Fruit fly (Drosophila melanogaster) whole organism, embryonic: ENCODE measurements around the gene COX7AL2.

Experiments
- Atf6 ChIP-seq: fragments of 200-800 bp; sonication (Bioruptor generic); IDR thresholded peaks from 2 replicates; pipeline ENCODE4 v1.3.6; 2022; ENCODE audit warnings: missing biosample characterization, missing genetic modification characterization
- CG10366 ChIP-seq: fragments of 200-800 bp; sonication (Bioruptor generic); IDR thresholded peaks from 2 replicates; pipeline ENCODE4 v1.3.6; 2022; ENCODE audit warnings: missing biosample characterization, missing genetic modification characterization
- CG10654 ChIP-seq: fragments of 200-800 bp; sonication (Bioruptor generic); optimal IDR thresholded peaks from 2 replicates; lab custom pipeline; 2016; ENCODE audit warnings: missing biosample characterization, missing genetic modification characterization
- CG10979 ChIP-seq: fragments of 200-800 bp; sonication (Bioruptor generic); optimal IDR thresholded peaks from 2 replicates; lab custom pipeline; 2018; ENCODE audit warnings: missing biosample characterization, mild to moderate bottlenecking, missing genetic modification characterization, moderate library complexity
- CG11398 ChIP-seq: fragments of 200-800 bp; sonication (Bioruptor generic); optimal IDR thresholded peaks from 2 replicates; lab custom pipeline; 2016; ENCODE audit warnings: missing biosample characterization, missing genetic modification characterization
- CG12744 ChIP-seq: fragments of 200-800 bp; sonication (Bioruptor generic); optimal IDR thresholded peaks from 2 replicates; lab custom pipeline; 2016; ENCODE audit warnings: missing biosample characterization, missing genetic modification characterization
- CG14050 ChIP-seq: fragments of 200-800 bp; sonication (Bioruptor generic); IDR thresholded peaks from 3 replicates; pipeline ENCODE4 v1.3.6; 2022; ENCODE audit warnings: missing biosample characterization, missing genetic modification characterization
- CG1529 ChIP-seq: fragments of 200-800 bp; sonication (Bioruptor generic); optimal IDR thresholded peaks from 3 replicates; lab custom pipeline; 2018; ENCODE audit warnings: missing biosample characterization, missing genetic modification characterization
- CG17568 ChIP-seq: fragments of 200-800 bp; sonication (Bioruptor generic); optimal IDR thresholded peaks from 2 replicates; lab custom pipeline; 2018; ENCODE audit warnings: missing biosample characterization, mild to moderate bottlenecking, missing genetic modification characterization, moderate library complexity
- CG1792 ChIP-seq: fragments of 200-800 bp; sonication (Bioruptor generic); optimal IDR thresholded peaks from 2 replicates; lab custom pipeline; 2016; ENCODE audit warnings: missing biosample characterization, missing genetic modification characterization
- CG2129 ChIP-seq: fragments of 200-800 bp; sonication (Bioruptor generic); IDR thresholded peaks from 2 replicates; pipeline ENCODE4 v1.3.6; 2022; ENCODE audit warnings: missing biosample characterization, missing genetic modification characterization; ENCODE audit not compliant: partially characterized antibody
- CG30403 ChIP-seq: fragments of 200-800 bp; sonication (Bioruptor generic); optimal IDR thresholded peaks from 3 replicates; lab custom pipeline; 2016; ENCODE audit warnings: missing biosample characterization, missing genetic modification characterization
- CG31388 ChIP-seq: fragments of 200-800 bp; sonication (Bioruptor generic); optimal IDR thresholded peaks from 2 replicates; lab custom pipeline; 2016; ENCODE audit warnings: missing biosample characterization, missing genetic modification characterization
- CG33213 ChIP-seq: fragments of 200-800 bp; sonication (Bioruptor generic); optimal IDR thresholded peaks from 3 replicates; lab custom pipeline; 2016; ENCODE audit warnings: missing biosample characterization, missing genetic modification characterization
- CG33557 ChIP-seq: fragments of 200-800 bp; sonication (Bioruptor generic); optimal IDR thresholded peaks from 2 replicates; lab custom pipeline; 2019; ENCODE audit warnings: missing biosample characterization, mild to moderate bottlenecking, missing genetic modification characterization, moderate library complexity
- CG34224 ChIP-seq: fragments of 200-800 bp; sonication (Bioruptor generic); IDR thresholded peaks from 3 replicates; pipeline ENCODE4 v1.3.6; 2022; ENCODE audit warnings: missing biosample characterization, missing genetic modification characterization; ENCODE audit not compliant: partially characterized antibody
- CG4854 ChIP-seq: fragments of 200-800 bp; sonication (Bioruptor generic); optimal IDR thresholded peaks from 2 replicates; lab custom pipeline; 2016; ENCODE audit warnings: missing biosample characterization, missing genetic modification characterization, inconsistent platforms
- CG5953 ChIP-seq: fragments of 200-800 bp; sonication (Bioruptor generic); IDR thresholded peaks from 2 replicates; pipeline ENCODE4 v1.3.6; 2022; ENCODE audit warnings: missing biosample characterization, missing genetic modification characterization
- CG6254 ChIP-seq: fragments of 200-800 bp; sonication (Bioruptor generic); optimal IDR thresholded peaks from 3 replicates; lab custom pipeline; 2017; ENCODE audit warnings: mild to moderate bottlenecking, missing biosample characterization, missing genetic modification reagents, missing genetic modification characterization
- CG7786 ChIP-seq: fragments of 200-800 bp; sonication (Bioruptor generic); optimal IDR thresholded peaks from 2 replicates; lab custom pipeline; 2016; ENCODE audit warnings: missing biosample characterization, missing genetic modification characterization
- CG8359 ChIP-seq: fragments of 200-800 bp; sonication (Bioruptor generic); optimal IDR thresholded peaks from 2 replicates; lab custom pipeline; 2017; ENCODE audit warnings: missing biosample characterization, mild to moderate bottlenecking, missing genetic modification characterization, borderline replicate concordance
- CG9215 ChIP-seq: fragments of 200-800 bp; sonication (Bioruptor generic); IDR thresholded peaks from 2 replicates; pipeline ENCODE4 v1.3.6; 2022; ENCODE audit warnings: missing biosample characterization, missing genetic modification characterization
- CG9727 ChIP-seq: fragments of 200-800 bp; sonication (Bioruptor generic); optimal IDR thresholded peaks from 3 replicates; lab custom pipeline; 2017; ENCODE audit warnings: missing biosample characterization, mild to moderate bottlenecking, missing genetic modification characterization
- CrebB ChIP-seq: fragments of 200-800 bp; sonication (Bioruptor generic); optimal IDR thresholded peaks from 3 replicates; lab custom pipeline; 2018; ENCODE audit warnings: missing biosample characterization, mild to moderate bottlenecking, missing genetic modification characterization
- Elba2 ChIP-seq: fragments of 200-800 bp; sonication (Bioruptor generic); optimal IDR thresholded peaks from 3 replicates; lab custom pipeline; 2016; ENCODE audit warnings: missing biosample characterization, missing genetic modification characterization
- HmgD ChIP-seq: fragments of 200-800 bp; sonication (Bioruptor generic); optimal IDR thresholded peaks from 3 replicates; lab custom pipeline; 2016; ENCODE audit warnings: missing biosample characterization, missing genetic modification characterization
- MESR4 ChIP-seq: fragments of 200-800 bp; sonication (Bioruptor generic); optimal IDR thresholded peaks from 2 replicates; lab custom pipeline; 2018; ENCODE audit warnings: missing biosample characterization, mild to moderate bottlenecking, missing genetic modification characterization, moderate library complexity
- Poxn ChIP-seq: fragments of 200-800 bp; sonication (Bioruptor generic); IDR thresholded peaks from 2 replicates; pipeline ENCODE4 v1.3.6; 2022; ENCODE audit warnings: missing biosample characterization, missing genetic modification characterization
- Ptx1 ChIP-seq: fragments of 200-800 bp; sonication (Bioruptor generic); IDR thresholded peaks from 2 replicates; pipeline ENCODE4 v1.3.6; 2022; ENCODE audit warnings: missing biosample characterization, missing genetic modification characterization
- Taf1 ChIP-seq: fragments of 200-800 bp; sonication (Bioruptor generic); IDR thresholded peaks from 2 replicates; pipeline ENCODE4 v1.3.6; 2022; ENCODE audit warnings: missing biosample characterization, missing genetic modification characterization
- abd-A ChIP-seq: fragments of 200-800 bp; sonication (Bioruptor generic); optimal IDR thresholded peaks from 3 replicates; lab custom pipeline; 2019; ENCODE audit warnings: missing biosample characterization, mild to moderate bottlenecking, missing genetic modification characterization, moderate library complexity
- ase ChIP-seq: fragments of 200-800 bp; sonication (Bioruptor generic); IDR thresholded peaks from 3 replicates; pipeline ENCODE4 v1.3.6; 2022; ENCODE audit warnings: missing biosample characterization, missing genetic modification characterization
- bcd ChIP-seq: fragments of 200-800 bp; sonication (Bioruptor generic); optimal IDR thresholded peaks from 2 replicates; lab custom pipeline; 2017; ENCODE audit warnings: missing biosample characterization, mild to moderate bottlenecking, missing genetic modification characterization
- bsh ChIP-seq, 2 experiments: fragments of 200-800 bp; sonication (Bioruptor generic); optimal IDR thresholded peaks; 2 replicates each; lab custom pipeline; 2017 to 2018; ENCODE audit warnings: mild to moderate bottlenecking in 2 of 2, missing biosample characterization in 2 of 2, missing genetic modification characterization in 2 of 2, moderate library complexity in 1 of 2
- cad ChIP-seq: fragments of >200 bp; optimal IDR thresholded peaks from 2 replicates; lab custom pipeline; 2017; ENCODE audit warnings: missing biosample characterization, missing genetic modification characterization
- chinmo ChIP-seq: fragments of 200-800 bp; sonication (Bioruptor generic); IDR thresholded peaks from 4 replicates; pipeline ENCODE4 v1.3.6; 2022; ENCODE audit warnings: missing biosample characterization, missing genetic modification characterization; ENCODE audit not compliant: partially characterized antibody
- disco-r ChIP-seq: fragments of 200-800 bp; sonication (Bioruptor generic); optimal IDR thresholded peaks from 2 replicates; lab custom pipeline; 2016; ENCODE audit warnings: missing biosample characterization, missing genetic modification characterization
- dm ChIP-seq: fragments of 200-800 bp; sonication (Bioruptor generic); optimal IDR thresholded peaks from 3 replicates; lab custom pipeline; 2016; ENCODE audit warnings: missing biosample characterization, missing genetic modification characterization
- dpn ChIP-seq, 2 experiments: fragments of 200-800 bp; sonication (Bioruptor generic); optimal IDR thresholded peaks; 3 replicates each; lab custom pipeline; 2016; ENCODE audit warnings: missing biosample characterization in 2 of 2, missing genetic modification characterization in 2 of 2
- grau ChIP-seq: fragments of 200-800 bp; optimal IDR thresholded peaks from 3 replicates; lab custom pipeline; 2019; ENCODE audit warnings: missing biosample characterization, mild to moderate bottlenecking, missing genetic modification characterization, moderate library complexity
- inv ChIP-seq: fragments of 200-800 bp; sonication (Bioruptor generic); IDR thresholded peaks from 2 replicates; pipeline ENCODE4 v1.3.6; 2022; ENCODE audit warnings: missing biosample characterization, missing genetic modification characterization; ENCODE audit not compliant: partially characterized antibody
- kay ChIP-seq: fragments of 200-800 bp; sonication (Bioruptor generic); optimal IDR thresholded peaks from 2 replicates; lab custom pipeline; 2016; ENCODE audit warnings: missing biosample characterization, missing genetic modification characterization
- lbe ChIP-seq: fragments of 200-800 bp; sonication (Bioruptor generic); optimal IDR thresholded peaks from 2 replicates; lab custom pipeline; 2016; ENCODE audit warnings: missing biosample characterization, mild to moderate bottlenecking, missing genetic modification characterization
- maf-S ChIP-seq: fragments of 200-800 bp; sonication (Bioruptor generic); optimal IDR thresholded peaks from 2 replicates; lab custom pipeline; 2016; ENCODE audit warnings: missing biosample characterization, missing genetic modification characterization
- odd ChIP-seq: fragments of 200-800 bp; sonication (Bioruptor generic); optimal IDR thresholded peaks from 2 replicates; lab custom pipeline; 2017; ENCODE audit warnings: missing biosample characterization, mild to moderate bottlenecking, missing genetic modification characterization
- pho ChIP-seq: fragments of 200-800 bp; sonication (Bioruptor generic); optimal IDR thresholded peaks from 2 replicates; lab custom pipeline; 2016; ENCODE audit warnings: missing biosample characterization, missing genetic modification characterization
- tgo ChIP-seq: fragments of 200-800 bp; sonication (Bioruptor generic); IDR thresholded peaks from 3 replicates; pipeline ENCODE4 v1.3.6; 2022; ENCODE audit warnings: missing biosample characterization, missing genetic modification characterization
- z ChIP-seq: fragments of 200-800 bp; sonication (Bioruptor generic); IDR thresholded peaks from 3 replicates; pipeline ENCODE4 v1.3.6; 2022; ENCODE audit warnings: missing biosample characterization, missing genetic modification characterization
- zen ChIP-seq: fragments of 200-800 bp; sonication (Bioruptor generic); optimal IDR thresholded peaks from 3 replicates; lab custom pipeline; 2018; ENCODE audit warnings: missing biosample characterization, mild to moderate bottlenecking, missing genetic modification characterization, moderate library complexity

The COX7AL2 gene

dm6 chr2L:2227316-2227715 is 29.6 kb upstream of the COX7AL2 start (continued):
- no peak for TF ChIP-seq HmgD (GFP tag; lab: Kevin White, UChicago)
- TF ChIP-seq CG8359 (GFP tag; lab: Kevin White, UChicago), result no peak
- TF ChIP-seq Poxn, result no peak
- peak; percentile 43 for TF ChIP-seq odd
- peak; percentile 66 for TF ChIP-seq Ptx1 (GFP tag; lab: Robert Waterston, UW)
- no peak for TF ChIP-seq CG12744 (GFP tag; lab: Kevin White, UChicago)
- TF ChIP-seq CG33557, result no peak
- peak; percentile 74; the same call in 2 of the 3 replicates for TF ChIP-seq ase (GFP tag; lab: Robert Waterston, UW)
- TF ChIP-seq MESR4 (GFP tag; lab: Kevin White, UChicago), result no peak
- peak; percentile 31 for TF ChIP-seq pho (GFP tag; lab: Kevin White, UChicago)
- no peak for TF ChIP-seq maf-S (GFP tag; lab: Kevin White, UChicago)
- TF ChIP-seq CG33213 (GFP tag; lab: Kevin White, UChicago), result no peak
- no peak for TF ChIP-seq Elba2 (GFP tag; lab: Kevin White, UChicago)
- TF ChIP-seq CG34224 (GFP tag; lab: Robert Waterston, UW), result no peak
- TF ChIP-seq CG1792 (GFP tag; lab: Kevin White, UChicago), result no peak
- TF ChIP-seq CrebB, result no peak
- TF ChIP-seq CG10654, result peak; percentile 14
- no peak; the same call in 1 of the 2 replicates for TF ChIP-seq CG10366 (GFP tag; lab: Robert Waterston, UW)
- peak; percentile 56; the same call in 1 of the 3 replicates for TF ChIP-seq CG14050 (GFP tag; lab: Robert Waterston, UW)
- TF ChIP-seq dpn (GFP tag; optimal IDR thresholded peaks at IDR 0.05; lab: Kevin White, UChicago), result peak; percentile 26 to 47
- peak; percentile 55 for TF ChIP-seq Atf6 (GFP tag; lab: Robert Waterston, UW)
- TF ChIP-seq inv (GFP tag; lab: Robert Waterston, UW), result no peak
- TF ChIP-seq CG11398 (GFP tag; lab: Kevin White, UChicago), result peak; percentile 41
- no peak for TF ChIP-seq CG9215

- TF ChIP-seq CG30403 (GFP tag; lab: Kevin White, UChicago) (peak; percentile 94), bsh (GFP tag; optimal IDR thresholded peaks at IDR 0.05; lab: Kevin White, UChicago) (peak; percentile 36 to 87), Taf1 (GFP tag; lab: Robert Waterston, UW) (peak; percentile 69; the same call in 1 of the 2 replicates), grau (tag; lab: Kevin White, UChicago) (peak; percentile 86), CG10979 (peak; percentile 77), disco-r (GFP tag; lab: Kevin White, UChicago) (peak; percentile 84), dm (GFP tag; lab: Kevin White, UChicago) (peak; percentile 82), bcd (GFP tag; lab: Kevin White, UChicago) (peak; percentile 82), CG4854 (GFP tag; lab: Kevin White, UChicago) (peak; percentile 88), abd-A (tag; lab: Kevin White, UChicago) (no peak), CG31388 (peak; percentile 73), kay (GFP tag; lab: Kevin White, UChicago) (peak; percentile 89), CG33557 (peak; percentile 87), tgo (GFP tag; lab: Robert Waterston, UW) (peak; percentile 86), CG1529 (GFP tag; lab: Kevin White, UChicago) (peak; percentile 65), cad (GFP tag; lab: Kevin White, UChicago) (no peak), CG9727 (GFP tag; lab: Kevin White, UChicago) (peak; percentile 91), CG7786 (peak; percentile 91), chinmo (GFP tag; lab: Robert Waterston, UW) (peak; percentile 87), CG2129 (GFP tag; lab: Robert Waterston, UW) (peak; percentile 89), CG5953 (GFP tag; lab: Robert Waterston, UW) (peak; percentile 79), zen (tag; lab: Kevin White, UChicago) (peak; percentile 83), CG6254 (no peak), z (no peak), CG17568 (GFP tag; lab: Kevin White, UChicago) (peak; percentile 76), lbe (GFP tag; lab: Kevin White, UChicago) (peak; percentile 90)
Observed at dm6 chr2L:2226259-2227121, 28.8 kb upstream of the COX7AL2 start, which contains the start of the genes CG15387 and sau. Gene CG15387, minus strand, starts transcription at chr2L:2226294. Gene sau, plus strand, starts transcription at chr2L:2226342.
